Worm (Caenorhabditis elegans) whole organism, L2 larva: ENCODE data around the gene gst-30.

Experiments
- ama-1 ChIP-seq: fragments of 150-350 bp; optimal IDR thresholded peaks from 2 replicates; lab custom pipeline; 2018; ENCODE audit warnings: inconsistent platforms
- unc-62 ChIP-seq: fragments of 150-350 bp; optimal IDR thresholded peaks from 2 replicates; lab custom pipeline; 2014; ENCODE audit warnings: missing biosample characterization, missing genetic modification reagents, missing genetic modification characterization

- TF ChIP-seq unc-62 (GFP tag; lab: Kevin White, UChicago) (no peak), ama-1 (lab: Kevin White, UChicago) (no peak)
Measured at ce11 chrII:4918501-4919021, 16.3 kb downstream of the gst-30 start.
